Worm (Caenorhabditis elegans): ENCODE measurements around the gene F22E5.13.
"Not testable (repeated sequence)": the region's sequence is repeated elsewhere in the genome, so short reads cannot be mapped to it uniquely, and the experiment has no call there.

The F22E5.13 gene

ce11 chrII:2644498-2644897, 4.9 kb downstream of the F22E5.13 start, which contains the start of gene F22E5.11:
F22E5.11 (minus strand) TSS chrII:2644598.
- TF ChIP-seq egl-27 (tag; optimal IDR thresholded peaks at IDR 0.05), result no peak
- TF ChIP-seq fkh-10 (GFP tag; optimal IDR thresholded peaks at IDR 0.05), result no peak
- TF ChIP-seq nhr-67 (tag; optimal IDR thresholded peaks at IDR 0.05), result no peak
- TF ChIP-seq eor-1 (tag; optimal IDR thresholded peaks at IDR 0.05), result no peak
- no peak for TF ChIP-seq pha-4 (tag; optimal IDR thresholded peaks at IDR 0.05)
- no peak for TF ChIP-seq nhr-77 (tag; optimal IDR thresholded peaks at IDR 0.05)

ce11 chrII:2641777-2642176, 7.7 kb downstream of the F22E5.13 start, which contains the start of gene F22E5.7:
F22E5.7 (plus strand) TSS chrII:2642077.
- TF ChIP-seq R02D3.7 (tag; optimal IDR thresholded peaks at IDR 0.05) (no peak), daf-12 (tag; optimal IDR thresholded peaks at IDR 0.05) (no peak), fos-1 (tag; optimal IDR thresholded peaks at IDR 0.05) (no peak), unc-39 (tag; optimal IDR thresholded peaks at IDR 0.05) (no peak), nfya-1 (tag; optimal IDR thresholded peaks at IDR 0.05; ENCODE audit: insufficient read depth) (no peak), ZK546.5 (tag; optimal IDR thresholded peaks at IDR 0.05) (no peak), fkh-2 (tag; optimal IDR thresholded peaks at IDR 0.05) (no peak), nhr-76 (tag; optimal IDR thresholded peaks at IDR 0.05) (no peak), nhr-11 (tag; optimal IDR thresholded peaks at IDR 0.05) (no peak), lin-39 (tag; optimal IDR thresholded peaks at IDR 0.05) (no peak), nhr-12 (tag; optimal IDR thresholded peaks at IDR 0.05) (no peak), jun-1 (tag; optimal IDR thresholded peaks at IDR 0.05) (no peak)

- TF ChIP-seq pqm-1 (tag; optimal IDR thresholded peaks at IDR 0.05) (no peak), skn-1 (tag; optimal IDR thresholded peaks at IDR 0.05) (no peak), unc-62 (GFP tag; optimal IDR thresholded peaks at IDR 0.05) (no peak)
Observed at ce11 chrII:2640982-2641381, 8.5 kb downstream of the F22E5.13 start, which contains the start of gene F22E5.23. F22E5.23 (plus strand) TSS chrII:2641282.

ce11 chrII:2639401-2640088, 9.9 kb downstream of the F22E5.13 start, which contains the start of gene F22E5.8:
F22E5.8 (plus strand) TSS chrII:2640038.
- not testable (repeated sequence) for TF ChIP-seq fkh-2, nhr-77, elt-2 (tag; optimal IDR thresholded peaks at IDR 0.05)

ce11 chrII:2638062-2638461, 11.4 kb downstream of the F22E5.13 start, which contains the start of gene F22E5.9:
F22E5.9 (plus strand) TSS chrII:2638388.
- TF ChIP-seq unc-62 (GFP tag; optimal IDR thresholded peaks at IDR 0.05), result no peak
- peak; percentile 52 for TF ChIP-seq skn-1 (tag; optimal IDR thresholded peaks at IDR 0.05)
- no peak for TF ChIP-seq elt-3 (tag; optimal IDR thresholded peaks at IDR 0.05)
- TF ChIP-seq pha-4 (tag; optimal IDR thresholded peaks at IDR 0.05), result peak; percentile 32
- no peak for TF ChIP-seq sea-2 (GFP tag; optimal IDR thresholded peaks at IDR 0.05)

ce11 chrII:2637359-2637758, 12.1 kb downstream of the F22E5.13 start, which contains the start of gene F22E5.21:
F22E5.21 (minus strand) TSS chrII:2637459.
- TF ChIP-seq nhr-23 (tag; optimal IDR thresholded peaks at IDR 0.05) (no peak), lin-39 (tag; optimal IDR thresholded peaks at IDR 0.05) (no peak), mml-1 (tag; optimal IDR thresholded peaks at IDR 0.05) (no peak), nfya-1 (tag; optimal IDR thresholded peaks at IDR 0.05; ENCODE audit: insufficient read depth) (no peak), hmg-11 (tag; optimal IDR thresholded peaks at IDR 0.05) (no peak), ceh-9 (tag; optimal IDR thresholded peaks at IDR 0.05) (no peak), egl-5 (tag; optimal IDR thresholded peaks at IDR 0.05) (no peak), skn-1 (tag; optimal IDR thresholded peaks at IDR 0.05) (no peak), ztf-4 (tag; optimal IDR thresholded peaks at IDR 0.05) (no peak), fos-1 (tag; optimal IDR thresholded peaks at IDR 0.05) (no peak)

Measured in whole organism, L3 larva.